Worm (Caenorhabditis elegans) whole organism, L2 larva: ENCODE results near the gene nlp-53.

Experiments
- C34F6.9 ChIP-seq: fragments of 150-350 bp; optimal IDR thresholded peaks from 2 replicates; lab custom pipeline; 2014; ENCODE audit warnings: missing biosample characterization, missing genetic modification characterization
- F13H6.1 ChIP-seq: sonication (generic microtip); optimal IDR thresholded peaks from 2 replicates; lab custom pipeline; 2016; ENCODE audit warnings: missing genetic modification characterization, missing compliant biosample characterization
- R02D3.7 ChIP-seq: fragments of 150-350 bp; optimal IDR thresholded peaks from 2 replicates; lab custom pipeline; 2014; ENCODE audit warnings: missing biosample characterization, missing genetic modification characterization
- Y55F3AM.14 ChIP-seq: fragments of 200-800 bp; sonication (Bioruptor generic); optimal IDR thresholded peaks from 2 replicates; lab custom pipeline; 2018; ENCODE audit warnings: mild to moderate bottlenecking, missing genetic modification characterization, missing compliant biosample characterization
- ZK546.5 ChIP-seq: sonication (generic microtip); optimal IDR thresholded peaks from 2 replicates; lab custom pipeline; 2017; ENCODE audit warnings: missing biosample characterization, missing genetic modification characterization
- alr-1 ChIP-seq: fragments of 150-350 bp; optimal IDR thresholded peaks from 2 replicates; lab custom pipeline; 2014; ENCODE audit warnings: missing biosample characterization, missing genetic modification characterization
- aly-2 ChIP-seq: fragments of 150-350 bp; optimal IDR thresholded peaks from 2 replicates; lab custom pipeline; 2014; ENCODE audit warnings: missing biosample characterization, missing genetic modification characterization
- blmp-1 ChIP-seq: sonication (generic microtip); optimal IDR thresholded peaks from 2 replicates; lab custom pipeline; 2017; ENCODE audit warnings: missing genetic modification characterization, mild to moderate bottlenecking, missing compliant biosample characterization, antibody characterized with exemption, moderate library complexity; ENCODE audit not compliant: insufficient read depth
- ceh-16 ChIP-seq: fragments of 150-350 bp; optimal IDR thresholded peaks from 2 replicates; lab custom pipeline; 2014; ENCODE audit warnings: missing biosample characterization, missing genetic modification characterization
- ceh-82 ChIP-seq: fragments of 150-350 bp; optimal IDR thresholded peaks from 2 replicates; lab custom pipeline; 2014; ENCODE audit warnings: missing biosample characterization, missing genetic modification characterization
- crh-2 ChIP-seq: sonication (generic microtip); optimal IDR thresholded peaks from 2 replicates; lab custom pipeline; 2017; ENCODE audit warnings: missing biosample characterization, missing genetic modification characterization
- dmd-4 ChIP-seq: sonication (generic microtip); optimal IDR thresholded peaks from 2 replicates; lab custom pipeline; 2017; ENCODE audit warnings: missing biosample characterization, missing genetic modification characterization
- egl-27 ChIP-seq: sonication (generic microtip); optimal IDR thresholded peaks from 3 replicates; lab custom pipeline; 2017; ENCODE audit warnings: missing biosample characterization, missing genetic modification reagents, missing genetic modification characterization
- elt-1 ChIP-seq: fragments of 150-350 bp; optimal IDR thresholded peaks from 2 replicates; lab custom pipeline; 2014; ENCODE audit warnings: missing biosample characterization, missing genetic modification characterization
- elt-3 ChIP-seq: sonication (generic microtip); optimal IDR thresholded peaks from 2 replicates; lab custom pipeline; 2017; ENCODE audit warnings: missing biosample characterization, missing genetic modification characterization
- fos-1 ChIP-seq: fragments of 150-350 bp; optimal IDR thresholded peaks from 2 replicates; lab custom pipeline; 2014; ENCODE audit warnings: missing biosample characterization, missing genetic modification characterization
- gmeb-1 ChIP-seq: fragments of 150-350 bp; optimal IDR thresholded peaks from 2 replicates; lab custom pipeline; 2014; ENCODE audit warnings: missing biosample characterization, missing genetic modification characterization
- lin-11 ChIP-seq: fragments of 150-350 bp; sonication (generic microtip); optimal IDR thresholded peaks from 2 replicates; lab custom pipeline; 2014; ENCODE audit warnings: missing biosample characterization, missing genetic modification characterization, inconsistent platforms, mixed read lengths
- lin-39 ChIP-seq: fragments of 150-350 bp; optimal IDR thresholded peaks from 2 replicates; lab custom pipeline; 2014; ENCODE audit warnings: missing biosample characterization, missing genetic modification reagents, missing genetic modification characterization
- lsy-2 ChIP-seq, 2 experiments: fragments of 150-350 bp in 1 of 2; sonication (generic microtip) in 1 of 2; optimal IDR thresholded peaks; 2 replicates each; lab custom pipeline; 2014 to 2017; ENCODE audit warnings: missing biosample characterization in 2 of 2, missing genetic modification characterization in 2 of 2
- mdl-1 ChIP-seq, 2 experiments: fragments of 150-350 bp in 1 of 2; sonication (generic microtip) in 1 of 2; optimal IDR thresholded peaks; 2 replicates each; lab custom pipeline; 2017; ENCODE audit warnings: missing biosample characterization in 2 of 2, missing genetic modification characterization in 2 of 2
- nhr-10 ChIP-seq: sonication (generic microtip); optimal IDR thresholded peaks from 2 replicates; lab custom pipeline; 2017; ENCODE audit warnings: missing biosample characterization, missing genetic modification characterization
- nhr-11 ChIP-seq: fragments of 150-350 bp; optimal IDR thresholded peaks from 2 replicates; lab custom pipeline; 2014; ENCODE audit warnings: missing biosample characterization, missing genetic modification characterization
- nhr-12 ChIP-seq: fragments of 150-350 bp; optimal IDR thresholded peaks from 2 replicates; lab custom pipeline; 2014; ENCODE audit warnings: missing biosample characterization, missing genetic modification characterization
- nhr-129 ChIP-seq: fragments of 150-350 bp; optimal IDR thresholded peaks from 2 replicates; lab custom pipeline; 2014; ENCODE audit warnings: missing biosample characterization, missing genetic modification characterization
- nhr-21 ChIP-seq: fragments of 150-350 bp; optimal IDR thresholded peaks from 2 replicates; lab custom pipeline; 2014; ENCODE audit warnings: missing biosample characterization, missing genetic modification characterization
- nhr-25 ChIP-seq: fragments of 150-350 bp; sonication (generic microtip); optimal IDR thresholded peaks from 3 replicates; lab custom pipeline; 2014; ENCODE audit warnings: missing biosample characterization, missing genetic modification characterization
- peb-1 ChIP-seq: fragments of 150-350 bp; optimal IDR thresholded peaks from 2 replicates; lab custom pipeline; 2014; ENCODE audit warnings: missing biosample characterization, missing genetic modification characterization
- skn-1 ChIP-seq: sonication (generic microtip); optimal IDR thresholded peaks from 2 replicates; lab custom pipeline; 2017; ENCODE audit warnings: missing biosample characterization, missing genetic modification characterization
- sma-3 ChIP-seq: sonication (generic microtip); optimal IDR thresholded peaks from 2 replicates; lab custom pipeline; 2016; ENCODE audit warnings: missing genetic modification reagents, missing genetic modification characterization, missing compliant biosample characterization
- sma-9 ChIP-seq, 2 experiments: fragments of 150-350 bp in 1 of 2; sonication (generic microtip) in 1 of 2; optimal IDR thresholded peaks; 2 replicates each; lab custom pipeline; 2014 to 2016; ENCODE audit warnings: missing genetic modification characterization in 2 of 2, mild to moderate bottlenecking in 1 of 2, missing biosample characterization in 1 of 2, missing compliant biosample characterization in 1 of 2, missing genetic modification reagents in 1 of 2, moderate library complexity in 1 of 2
- ztf-1 ChIP-seq: fragments of 200-800 bp; sonication (Bioruptor generic); conservative IDR thresholded peaks from 2 replicates; pipeline ENCODE4 v1.3.6; 2022; ENCODE audit warnings: missing genetic modification characterization, missing compliant biosample characterization
- ztf-11 ChIP-seq: sonication (generic microtip); optimal IDR thresholded peaks from 2 replicates; lab custom pipeline; 2017; ENCODE audit warnings: missing biosample characterization, missing genetic modification characterization
- ztf-4 ChIP-seq: fragments of 150-350 bp; optimal IDR thresholded peaks from 2 replicates; lab custom pipeline; 2014; ENCODE audit warnings: missing biosample characterization, missing genetic modification characterization

Gene nlp-53

ce11 chrX:13650799-13651198 is 32.1 kb downstream of the nlp-53 start, which contains the start of gene C40C9.4:
C40C9.4 (plus strand) TSS chrX:13651099.
- TF ChIP-seq Y55F3AM.14 (GFP tag; lab: Kevin White, UChicago) = no peak
- TF ChIP-seq elt-3 (tag; lab: Kevin White, UChicago) = no peak
- no peak for TF ChIP-seq C34F6.9 (tag; lab: Kevin White, UChicago)
- TF ChIP-seq blmp-1 = no peak
- TF ChIP-seq nhr-11 (tag; lab: Kevin White, UChicago) = no peak
- no peak for TF ChIP-seq ztf-1 (GFP tag; lab: Robert Waterston, UW)
- TF ChIP-seq skn-1 (tag; lab: Kevin White, UChicago) = no peak
- TF ChIP-seq lin-39 = no peak

DNA sequence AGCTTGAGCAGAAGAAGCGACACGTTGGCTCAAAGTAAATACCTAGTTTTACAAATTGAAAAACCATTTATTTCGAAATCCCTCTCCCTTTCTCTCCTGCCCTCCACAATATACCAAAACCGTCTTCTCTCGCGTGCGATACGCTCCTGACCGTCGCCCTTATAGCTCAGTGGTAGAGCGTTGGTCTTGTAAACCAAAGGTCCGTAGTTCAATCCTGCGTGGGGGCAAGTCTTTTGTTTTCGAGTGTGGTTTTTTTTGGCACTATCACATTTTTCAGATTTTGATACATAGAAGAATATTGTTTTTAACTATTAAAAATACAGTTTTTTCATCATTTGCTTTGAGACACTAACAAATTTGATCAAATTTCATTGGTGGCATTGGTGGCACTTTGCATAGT is 34.9 kb downstream of the nlp-53 start:
- TF ChIP-seq skn-1 (tag; lab: Kevin White, UChicago) (no peak), sma-9 (GFP tag; optimal IDR thresholded peaks at IDR 0.05; lab: Kevin White, UChicago) (peak; percentile 37), sma-9 (tag; optimal IDR thresholded peaks at IDR 0.05; lab: Kevin White, UChicago) (no peak), nhr-21 (peak; percentile 9), sma-3 (GFP tag; lab: Kevin White, UChicago) (peak; percentile 9), nhr-129 (peak; percentile 26), crh-2 (tag; lab: Kevin White, UChicago) (no peak), fos-1 (tag; lab: Kevin White, UChicago) (peak; percentile 9)
- TF ChIP-seq, all 48 proteins: peak for 5

DNA sequence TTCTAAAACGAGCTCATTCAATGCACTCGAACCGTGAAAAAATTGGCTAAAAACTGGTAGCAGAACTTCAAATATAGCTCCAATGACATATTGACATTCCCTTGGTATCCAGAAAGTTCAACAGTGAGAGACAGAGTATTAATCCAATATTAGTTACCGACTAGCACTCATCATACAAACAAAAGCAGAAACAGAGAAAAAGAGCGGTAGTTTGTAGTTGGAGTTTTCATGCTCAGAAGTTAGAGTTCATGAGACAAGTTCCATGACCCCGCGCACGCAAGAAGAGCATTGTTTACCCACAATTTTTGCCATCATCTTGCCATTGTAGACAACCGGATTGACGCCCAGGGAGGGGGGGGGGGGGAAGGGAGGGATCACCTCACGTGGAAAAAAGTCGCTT is 35.6 kb downstream of the nlp-53 start:
- TF ChIP-seq ztf-11 (no peak), aly-2 (no peak), F13H6.1 (tag; lab: Kevin White, UChicago) (peak; percentile 71), lin-11 (tag; lab: Kevin White, UChicago) (no peak)

- TF ChIP-seq ceh-16 (no peak), alr-1 (tag; lab: Kevin White, UChicago) (no peak), ztf-4 (no peak), elt-1 (tag; lab: Kevin White, UChicago) (no peak), peb-1 (tag; lab: Kevin White, UChicago) (no peak), gmeb-1 (tag; lab: Kevin White, UChicago) (peak; percentile 28), mdl-1 (tag; optimal IDR thresholded peaks at IDR 0.05; lab: Kevin White, UChicago) (no peak), lsy-2 (tag; optimal IDR thresholded peaks at IDR 0.05; lab: Kevin White, UChicago) (peak in 1 of 2 experiments; percentile 4), ztf-1 (GFP tag; lab: Robert Waterston, UW) (no peak), nhr-25 (no peak), ceh-82 (no peak), nhr-12 (tag; lab: Kevin White, UChicago) (no peak), nhr-10 (tag; lab: Kevin White, UChicago) (no peak), sma-9 (GFP tag; optimal IDR thresholded peaks at IDR 0.05; lab: Kevin White, UChicago) (peak; percentile 7), sma-9 (tag; optimal IDR thresholded peaks at IDR 0.05; lab: Kevin White, UChicago) (no peak), dmd-4 (tag; lab: Kevin White, UChicago) (no peak), R02D3.7 (tag; lab: Kevin White, UChicago) (no peak)
Observed at ce11 chrX:13655769-13656168, 37.1 kb downstream of the nlp-53 start.

- TF ChIP-seq elt-3 (tag; lab: Kevin White, UChicago) (no peak), nhr-25 (no peak), sma-9 (GFP tag; optimal IDR thresholded peaks at IDR 0.05; lab: Kevin White, UChicago) (no peak), sma-9 (tag; optimal IDR thresholded peaks at IDR 0.05; lab: Kevin White, UChicago) (no peak), ceh-82 (no peak), egl-27 (tag; lab: Kevin White, UChicago) (no peak), ZK546.5 (tag; lab: Kevin White, UChicago) (no peak)
Observed at ce11 chrX:13660206-13660605, 41.5 kb downstream of the nlp-53 start, which contains the start of gene C04A11.1. C04A11.1 (plus strand) TSS chrX:13660506.
